Worm (Caenorhabditis elegans) whole organism, L4/young adult: Measurements from ENCODE around the gene ugt-43.

Source experiments
- W03F9.2 ChIP-seq: fragments of 150-350 bp; optimal IDR thresholded peaks from 2 replicates; lab custom pipeline; 2014; ENCODE audit warnings: missing biosample characterization, missing genetic modification characterization
- dao-5 ChIP-seq: sonication (generic microtip); optimal IDR thresholded peaks from 2 replicates; lab custom pipeline; 2016; ENCODE audit warnings: missing genotype, missing genetic modification characterization, moderate library complexity, missing compliant biosample characterization
- him-1 ChIP-seq: sonication (generic microtip); optimal IDR thresholded peaks from 2 replicates; lab custom pipeline; 2016; ENCODE audit warnings: missing genotype, missing genetic modification reagents, missing genetic modification characterization, missing compliant biosample characterization

Gene ugt-43

ce11 chrIV:10463987-10464638, at the start of gene ugt-43:
TSS of gene ugt-43 (plus strand) at chrIV:10464588.
- TF ChIP-seq him-1 (no peak), W03F9.2 (tag; lab: Kevin White, UChicago) (no peak), dao-5 (tag; lab: Kevin White, UChicago) (no peak)

DNA sequence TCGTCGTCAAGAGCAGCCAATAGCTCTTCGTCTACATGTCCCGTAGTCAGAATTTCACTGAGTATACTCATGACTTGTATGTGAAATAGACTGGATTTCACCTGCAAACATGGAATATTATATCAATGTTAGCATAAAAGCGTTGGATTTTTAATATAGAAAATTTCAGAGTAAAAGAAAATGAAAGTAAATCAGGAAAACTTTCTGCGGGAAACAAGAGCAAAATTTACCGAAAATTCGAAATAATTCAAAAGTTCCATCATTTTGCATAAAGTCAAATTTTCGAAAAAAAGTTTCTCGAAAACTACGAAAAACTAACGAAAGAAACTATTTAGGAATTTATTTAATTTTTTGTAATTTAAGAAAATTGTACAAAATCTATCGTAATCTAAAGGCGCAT, 46.6 kb upstream of the ugt-43 start, which contains the start of gene F13B12.6:
TSS of gene F13B12.6 (minus strand) at position 101 of the 400 bp plus-strand sequence.
- TF ChIP-seq W03F9.2 (tag; lab: Kevin White, UChicago) (no peak), him-1 (no peak), dao-5 (tag; lab: Kevin White, UChicago) (no peak)

- TF ChIP-seq him-1 (no peak), W03F9.2 (tag; lab: Kevin White, UChicago) (no peak), dao-5 (tag; lab: Kevin White, UChicago) (no peak)
Measured at ce11 chrIV:10419896-10420295, 44.5 kb upstream of the ugt-43 start.

DNA sequence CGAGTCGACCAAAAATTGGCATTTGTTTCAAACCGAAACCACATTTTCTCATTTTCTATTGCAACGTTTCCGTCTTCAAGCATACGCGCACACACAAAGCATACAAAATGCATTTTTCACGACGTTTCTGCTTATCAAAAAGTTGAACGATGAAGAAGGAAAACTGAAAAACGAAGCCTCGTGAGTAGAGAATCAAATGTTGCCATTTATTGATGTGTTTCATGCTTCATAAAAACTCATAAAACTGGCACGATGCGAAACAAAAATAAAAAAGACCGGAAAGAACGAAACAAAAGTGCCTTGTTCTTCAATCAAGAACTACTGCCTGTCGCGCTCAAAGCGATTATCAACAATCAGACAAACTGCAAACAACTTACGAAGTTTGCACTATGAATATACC, 43.9 kb upstream of the ugt-43 start:
- no peak for TF ChIP-seq dao-5 (tag; lab: Kevin White, UChicago)
- no peak for TF ChIP-seq W03F9.2 (tag; lab: Kevin White, UChicago)

DNA sequence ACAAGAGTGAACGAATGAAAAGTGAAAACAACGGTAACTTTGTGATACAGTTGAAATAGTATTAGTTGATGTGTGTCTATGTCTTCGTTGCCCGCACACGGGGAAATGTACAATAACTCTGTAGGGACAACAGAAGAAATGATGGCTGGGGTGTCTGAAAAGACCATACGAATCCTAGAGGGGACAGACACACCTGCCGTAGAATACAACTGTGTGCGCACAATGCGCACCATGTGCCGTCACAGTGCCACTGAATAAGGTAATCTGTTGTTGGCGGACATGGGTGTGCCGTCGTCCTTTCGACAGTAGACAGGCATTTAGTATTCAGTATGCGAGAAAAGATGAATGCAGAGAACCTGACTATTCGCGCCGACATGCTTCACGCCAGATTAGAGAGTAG, 43.1 kb upstream of the ugt-43 start:
- TF ChIP-seq him-1 = no peak
- TF ChIP-seq W03F9.2 (tag; lab: Kevin White, UChicago) = no peak
- TF ChIP-seq dao-5 (tag; lab: Kevin White, UChicago) = no peak

ce11 chrIV:10422230-10422629, 42.2 kb upstream of the ugt-43 start:
- TF ChIP-seq dao-5 (tag; lab: Kevin White, UChicago) (no peak), him-1 (no peak), W03F9.2 (tag; lab: Kevin White, UChicago) (no peak)

- TF ChIP-seq him-1 = no peak
- no peak for TF ChIP-seq dao-5 (tag; lab: Kevin White, UChicago)
- no peak for TF ChIP-seq W03F9.2 (tag; lab: Kevin White, UChicago)
Measured at ce11 chrIV:10424535-10424934, 39.9 kb upstream of the ugt-43 start, which contains the start of gene F13B12.1. TSS of gene F13B12.1 (minus strand) at chrIV:10424635.

DNA sequence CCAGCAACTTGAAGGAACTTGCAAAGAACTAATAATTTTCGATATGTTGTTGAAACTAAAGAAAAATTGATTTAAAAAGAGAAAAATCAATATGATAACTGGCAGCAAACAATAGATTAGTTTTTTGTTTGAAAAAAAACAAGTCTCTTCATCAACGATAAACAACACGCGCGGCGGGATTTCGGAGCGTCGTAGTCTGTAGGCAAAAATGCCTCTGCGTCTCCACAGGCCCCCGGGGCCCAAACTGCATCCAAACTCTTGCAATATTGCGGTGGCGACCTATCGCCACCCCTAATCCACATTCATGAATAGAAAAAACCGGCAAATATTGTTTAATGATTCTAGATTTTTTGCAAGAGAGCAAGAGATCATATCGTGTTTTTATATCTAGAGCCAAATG, 39.3 kb upstream of the ugt-43 start:
- TF ChIP-seq dao-5 (tag; lab: Kevin White, UChicago) (no peak), him-1 (no peak), W03F9.2 (tag; lab: Kevin White, UChicago) (no peak)

ce11 chrIV:10429129-10429528, 35.3 kb upstream of the ugt-43 start, which contains the start of gene F13B12.2:
TSS of gene F13B12.2 (minus strand) at chrIV:10429130.
- TF ChIP-seq W03F9.2 (tag; lab: Kevin White, UChicago) = no peak
- no peak for TF ChIP-seq him-1
- no peak for TF ChIP-seq dao-5 (tag; lab: Kevin White, UChicago)

- TF ChIP-seq him-1 = no peak
- no peak for TF ChIP-seq W03F9.2 (tag; lab: Kevin White, UChicago)
- no peak for TF ChIP-seq dao-5 (tag; lab: Kevin White, UChicago)
Measured at ce11 chrIV:10430507-10430906, 33.9 kb upstream of the ugt-43 start.

DNA sequence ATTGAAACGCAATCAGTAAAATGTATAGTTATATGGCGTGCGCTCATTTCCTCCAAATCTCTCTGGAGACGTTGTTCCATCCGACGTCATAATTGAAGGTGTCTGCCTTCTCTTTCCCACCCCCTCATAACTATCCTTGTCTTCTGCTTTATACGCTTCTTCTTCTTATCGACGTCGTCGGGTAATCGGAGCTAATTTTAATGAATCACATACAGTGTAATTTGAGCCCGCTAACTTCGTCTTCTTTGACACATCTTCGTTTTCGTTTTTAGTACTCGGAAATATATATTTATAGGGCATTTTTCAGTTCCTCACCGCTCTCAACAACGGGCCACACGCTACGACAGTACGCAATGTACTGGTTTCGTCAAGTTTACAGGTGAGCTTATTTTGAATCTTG, 28.0 kb upstream of the ugt-43 start, which contains the start of gene ins-1:
TSS of gene ins-1 (plus strand) at position 301 of the 400 bp plus-strand sequence.
- no peak for TF ChIP-seq him-1
- no peak for TF ChIP-seq dao-5 (tag; lab: Kevin White, UChicago)
- TF ChIP-seq W03F9.2 (tag; lab: Kevin White, UChicago) = no peak

ce11 chrIV:10437114-10437513, 27.3 kb upstream of the ugt-43 start:
- TF ChIP-seq dao-5 (tag; lab: Kevin White, UChicago) (no peak), W03F9.2 (tag; lab: Kevin White, UChicago) (no peak), him-1 (no peak)

DNA sequence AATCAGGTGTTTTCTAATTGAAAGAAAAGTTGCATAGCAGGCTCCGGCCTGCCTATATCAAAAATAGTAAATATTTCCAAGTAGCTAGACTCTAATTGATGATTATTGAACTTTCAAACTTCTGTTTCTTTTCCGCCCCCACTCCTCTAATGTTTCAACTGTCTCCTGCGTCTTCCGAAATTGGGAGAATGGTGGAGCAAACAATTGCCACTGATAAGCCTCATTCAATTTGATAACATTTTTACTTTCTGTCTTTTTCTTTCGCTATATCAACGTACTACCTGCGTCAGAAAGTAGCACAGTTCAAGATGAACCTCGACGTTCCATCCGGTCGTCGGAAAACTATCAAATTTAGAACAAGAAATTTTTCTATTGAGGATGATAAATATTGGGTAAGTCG, 25.5 kb upstream of the ugt-43 start, which contains the start of gene F13B12.3:
TSS of gene F13B12.3 (plus strand) at position 223 of the 400 bp plus-strand sequence.
- TF ChIP-seq W03F9.2 (tag; lab: Kevin White, UChicago) = no peak
- no peak for TF ChIP-seq dao-5 (tag; lab: Kevin White, UChicago)
- no peak for TF ChIP-seq him-1

DNA sequence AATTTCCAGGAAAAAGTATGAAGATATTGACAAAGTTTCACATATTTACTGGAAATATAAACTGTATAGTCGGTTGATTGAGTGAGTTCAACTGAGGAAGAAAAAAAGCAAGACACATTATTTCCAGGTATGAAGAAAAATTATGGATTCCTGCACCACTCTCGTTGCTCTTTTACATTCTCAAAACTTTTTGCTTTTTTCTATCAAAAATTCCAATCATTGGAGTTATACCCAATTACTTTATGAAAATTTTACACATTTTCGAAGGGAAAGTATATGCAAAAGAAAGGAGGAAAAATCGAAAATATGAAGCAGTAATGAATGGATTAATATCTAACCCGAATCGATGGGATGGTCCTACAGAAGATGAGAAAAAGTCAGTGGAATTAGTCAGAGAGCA, 21.5 kb upstream of the ugt-43 start:
- TF ChIP-seq him-1 = no peak
- TF ChIP-seq W03F9.2 (tag; lab: Kevin White, UChicago) = no peak
- no peak for TF ChIP-seq dao-5 (tag; lab: Kevin White, UChicago)

ce11 chrIV:10443510-10443909, 20.9 kb upstream of the ugt-43 start, which contains the start of gene F13B12.7:
TSS of gene F13B12.7 (plus strand) at chrIV:10443810.
- TF ChIP-seq W03F9.2 (tag; lab: Kevin White, UChicago) (no peak), him-1 (no peak), dao-5 (tag; lab: Kevin White, UChicago) (no peak)
